Fruit fly (Drosophila melanogaster) whole organism, embryonic: ENCODE measurements around the gene CG11600.

Experiments used
- Abd-B ChIP-seq: fragments of 200-800 bp; sonication (Bioruptor generic); optimal IDR thresholded peaks from 2 replicates; lab custom pipeline; 2018; ENCODE audit warnings: missing biosample characterization, mild to moderate bottlenecking, missing genetic modification characterization, moderate library complexity
- Aef1 ChIP-seq: fragments of 200-800 bp; sonication (Bioruptor generic); IDR thresholded peaks from 3 replicates; pipeline ENCODE4 v1.3.6; 2022; ENCODE audit warnings: missing biosample characterization, missing genetic modification characterization
- Atf-2 ChIP-seq: fragments of 200-800 bp; sonication (Bioruptor generic); optimal IDR thresholded peaks from 2 replicates; lab custom pipeline; 2016; ENCODE audit warnings: missing biosample characterization, missing genetic modification characterization
- CG10565 ChIP-seq: fragments of 200-800 bp; sonication (Bioruptor generic); optimal IDR thresholded peaks from 3 replicates; lab custom pipeline; 2016; ENCODE audit warnings: missing biosample characterization, mild to moderate bottlenecking, missing genetic modification characterization
- CG12769 ChIP-seq: fragments of 200-800 bp; sonication (Bioruptor generic); optimal IDR thresholded peaks from 2 replicates; lab custom pipeline; 2019; ENCODE audit warnings: missing biosample characterization, mild to moderate bottlenecking, missing genetic modification characterization, moderate library complexity
- CG12942 ChIP-seq: fragments of 200-800 bp; sonication (Bioruptor generic); optimal IDR thresholded peaks from 3 replicates; lab custom pipeline; 2016; ENCODE audit warnings: missing biosample characterization, missing genetic modification characterization
- CG13296 ChIP-seq: fragments of 200-800 bp; sonication (Bioruptor generic); optimal IDR thresholded peaks from 3 replicates; lab custom pipeline; 2018; ENCODE audit warnings: missing biosample characterization, mild to moderate bottlenecking, missing genetic modification characterization
- CG13775 ChIP-seq: fragments of 200-800 bp; sonication (Bioruptor generic); optimal IDR thresholded peaks from 3 replicates; lab custom pipeline; 2017; ENCODE audit warnings: missing biosample characterization, mild to moderate bottlenecking, missing genetic modification characterization
- CG13894 ChIP-seq: fragments of 200-800 bp; sonication (Bioruptor generic); optimal IDR thresholded peaks from 3 replicates; lab custom pipeline; 2018; ENCODE audit warnings: missing biosample characterization, mild to moderate bottlenecking, missing genetic modification characterization, moderate library complexity
- CG14441 ChIP-seq: fragments of 200-800 bp; sonication (Bioruptor generic); IDR thresholded peaks from 2 replicates; pipeline ENCODE4 v1.3.6; 2022; ENCODE audit warnings: missing biosample characterization, missing genetic modification characterization
- CG15011 ChIP-seq: fragments of 200-800 bp; sonication (Bioruptor generic); optimal IDR thresholded peaks from 3 replicates; lab custom pipeline; 2018; ENCODE audit warnings: missing biosample characterization, mild to moderate bottlenecking, missing genetic modification characterization
- CG15601 ChIP-seq: fragments of 200-800 bp; sonication (Bioruptor generic); optimal IDR thresholded peaks from 3 replicates; lab custom pipeline; 2019; ENCODE audit warnings: missing biosample characterization, mild to moderate bottlenecking, missing genetic modification characterization, moderate library complexity
- CG16779 ChIP-seq: fragments of 200-800 bp; sonication (Bioruptor generic); IDR thresholded peaks from 2 replicates; pipeline ENCODE4 v1.3.6; 2022; ENCODE audit warnings: missing biosample characterization, missing genetic modification characterization
- CG2889 ChIP-seq: fragments of 200-800 bp; sonication (Bioruptor generic); IDR thresholded peaks from 3 replicates; pipeline ENCODE4 v1.3.6; 2022; ENCODE audit warnings: missing biosample characterization, missing genetic modification characterization
- CG30020 ChIP-seq: fragments of 200-800 bp; optimal IDR thresholded peaks from 2 replicates; lab custom pipeline; 2019; ENCODE audit warnings: missing biosample characterization, mild to moderate bottlenecking, missing genetic modification characterization, moderate library complexity
- CG31388 ChIP-seq: fragments of 200-800 bp; sonication (Bioruptor generic); optimal IDR thresholded peaks from 2 replicates; lab custom pipeline; 2016; ENCODE audit warnings: missing biosample characterization, missing genetic modification characterization
- CG32532 ChIP-seq: fragments of 200-800 bp; sonication (Bioruptor generic); IDR thresholded peaks from 2 replicates; pipeline ENCODE4 v1.3.6; 2022; ENCODE audit warnings: missing biosample characterization, missing genetic modification characterization
- CG3407 ChIP-seq: fragments of 200-800 bp; sonication (Bioruptor generic); optimal IDR thresholded peaks from 2 replicates; lab custom pipeline; 2018; ENCODE audit warnings: missing biosample characterization, mild to moderate bottlenecking, missing genetic modification characterization
- CG34422 ChIP-seq: fragments of 200-800 bp; sonication (Bioruptor generic); IDR thresholded peaks from 3 replicates; pipeline ENCODE4 v1.3.6; 2022; ENCODE audit warnings: missing biosample characterization, missing genetic modification characterization
- CG5180 ChIP-seq: fragments of 200-800 bp; sonication (Bioruptor generic); optimal IDR thresholded peaks from 3 replicates; lab custom pipeline; 2017; ENCODE audit warnings: missing biosample characterization, missing genetic modification characterization, mild to moderate bottlenecking, moderate library complexity, missing genetic modification reagents
- CG6765 ChIP-seq: fragments of 200-800 bp; sonication (Bioruptor generic); optimal IDR thresholded peaks from 3 replicates; lab custom pipeline; 2017; ENCODE audit warnings: missing biosample characterization, mild to moderate bottlenecking, missing genetic modification characterization
- CG7271 ChIP-seq: fragments of 200-800 bp; sonication (Bioruptor generic); optimal IDR thresholded peaks from 2 replicates; lab custom pipeline; 2018; ENCODE audit warnings: missing biosample characterization, mild to moderate bottlenecking, missing genetic modification characterization, moderate library complexity
- CG7839 ChIP-seq: fragments of 200-800 bp; sonication (Bioruptor generic); optimal IDR thresholded peaks from 3 replicates; lab custom pipeline; 2018; ENCODE audit warnings: missing biosample characterization, mild to moderate bottlenecking, missing genetic modification characterization, moderate library complexity
- CG8388 ChIP-seq: fragments of 200-800 bp; sonication (Bioruptor generic); optimal IDR thresholded peaks from 2 replicates; lab custom pipeline; 2019; ENCODE audit warnings: missing biosample characterization, mild to moderate bottlenecking, missing genetic modification characterization, moderate library complexity
- CG9817 ChIP-seq: fragments of 200-800 bp; sonication (Bioruptor generic); optimal IDR thresholded peaks from 2 replicates; lab custom pipeline; 2018; ENCODE audit warnings: missing biosample characterization, mild to moderate bottlenecking, missing genetic modification characterization, moderate library complexity
- Dbx ChIP-seq: fragments of 200-800 bp; sonication (Bioruptor generic); IDR thresholded peaks from 3 replicates; pipeline ENCODE4 v1.3.6; 2022; ENCODE audit warnings: missing biosample characterization, missing genetic modification characterization
- E2f1 ChIP-seq: fragments of 200-800 bp; sonication (Bioruptor generic); IDR thresholded peaks from 2 replicates; pipeline ENCODE4 v1.3.6; 2022; ENCODE audit warnings: missing biosample characterization, missing genetic modification characterization
- Fer1 ChIP-seq: fragments of 200-800 bp; sonication (Bioruptor generic); optimal IDR thresholded peaks from 2 replicates; lab custom pipeline; 2017; ENCODE audit warnings: missing biosample characterization, mild to moderate bottlenecking, missing genetic modification characterization
- H15 ChIP-seq: fragments of 200-800 bp; sonication (Bioruptor generic); IDR thresholded peaks from 3 replicates; pipeline ENCODE4 v1.3.6; 2022; ENCODE audit warnings: missing biosample characterization, missing genetic modification characterization
- MTF-1 ChIP-seq: fragments of 200-800 bp; sonication (Bioruptor generic); optimal IDR thresholded peaks from 2 replicates; lab custom pipeline; 2018; ENCODE audit warnings: missing biosample characterization, mild to moderate bottlenecking, missing genetic modification characterization, borderline replicate concordance
- Meics ChIP-seq: fragments of 200-800 bp; sonication (Bioruptor generic); optimal IDR thresholded peaks from 2 replicates; lab custom pipeline; 2017; ENCODE audit warnings: missing biosample characterization, mild to moderate bottlenecking, missing genetic modification characterization
- Side ChIP-seq: fragments of 200-800 bp; sonication (Bioruptor generic); optimal IDR thresholded peaks from 2 replicates; lab custom pipeline; 2016; ENCODE audit warnings: missing biosample characterization, missing genetic modification characterization
- Sox102F ChIP-seq: fragments of 200-800 bp; sonication (Bioruptor generic); optimal IDR thresholded peaks from 2 replicates; lab custom pipeline; 2018; ENCODE audit warnings: missing biosample characterization, mild to moderate bottlenecking, missing genetic modification characterization, moderate library complexity
- ac ChIP-seq: fragments of 200-800 bp; sonication (Bioruptor generic); optimal IDR thresholded peaks from 3 replicates; lab custom pipeline; 2017; ENCODE audit warnings: missing biosample characterization, mild to moderate bottlenecking, missing genetic modification characterization
- ash1 ChIP-seq: fragments of 200-800 bp; sonication (Bioruptor generic); optimal IDR thresholded peaks from 2 replicates; lab custom pipeline; 2018; ENCODE audit warnings: missing biosample characterization, mild to moderate bottlenecking, missing genetic modification characterization
- dmrt99B ChIP-seq: fragments of 200-800 bp; sonication (Bioruptor generic); optimal IDR thresholded peaks from 2 replicates; lab custom pipeline; 2018; ENCODE audit warnings: missing biosample characterization, mild to moderate bottlenecking, missing genetic modification characterization, moderate library complexity
- grau ChIP-seq: fragments of 200-800 bp; optimal IDR thresholded peaks from 3 replicates; lab custom pipeline; 2019; ENCODE audit warnings: missing biosample characterization, mild to moderate bottlenecking, missing genetic modification characterization, moderate library complexity
- hbn ChIP-seq: fragments of 200-800 bp; sonication (Bioruptor generic); IDR thresholded peaks from 2 replicates; pipeline ENCODE4 v1.3.6; 2022; ENCODE audit warnings: missing biosample characterization, missing genetic modification characterization; ENCODE audit not compliant: partially characterized antibody
- ind ChIP-seq: fragments of 200-800 bp; sonication (Bioruptor generic); optimal IDR thresholded peaks from 3 replicates; lab custom pipeline; 2016; ENCODE audit warnings: missing biosample characterization, missing genetic modification characterization
- ken ChIP-seq: fragments of 200-800 bp; sonication (Bioruptor generic); IDR thresholded peaks from 3 replicates; pipeline ENCODE4 v1.3.6; 2022; ENCODE audit warnings: missing biosample characterization, missing genetic modification characterization
- nerfin-1 ChIP-seq: fragments of 200-800 bp; sonication (Bioruptor generic); optimal IDR thresholded peaks from 3 replicates; lab custom pipeline; 2019; ENCODE audit warnings: missing biosample characterization, mild to moderate bottlenecking, missing genetic modification characterization, moderate library complexity
- org-1 ChIP-seq: fragments of 200-800 bp; sonication (Bioruptor generic); optimal IDR thresholded peaks from 2 replicates; lab custom pipeline; 2017; ENCODE audit warnings: missing biosample characterization, missing genetic modification characterization
- pan ChIP-seq, 4 experiments: fragments of >200 bp in 3 of 4; fragments of 200-800 bp in 1 of 4; sonication (Bioruptor generic) in 1 of 4; optimal IDR thresholded peaks in 3 of 4; IDR thresholded peaks in 1 of 4; 2 replicates each; pipeline versions ENCODE4 v1.3.6 to Lab custom; 2017 to 2022; ENCODE audit warnings: missing biosample characterization in 2 of 4, missing genetic modification characterization in 2 of 4, mixed read lengths in 1 of 4
- psq ChIP-seq: fragments of 200-800 bp; sonication (Bioruptor generic); optimal IDR thresholded peaks from 2 replicates; lab custom pipeline; 2017; ENCODE audit warnings: missing biosample characterization, missing genetic modification characterization
- pzg ChIP-seq: fragments of 200-800 bp; sonication (Bioruptor generic); optimal IDR thresholded peaks from 3 replicates; lab custom pipeline; 2018; ENCODE audit warnings: missing biosample characterization, mild to moderate bottlenecking, missing genetic modification characterization, moderate library complexity
- sens ChIP-seq: fragments of 200-800 bp; sonication (Bioruptor generic); peaks from one replicate; lab custom pipeline; 2016; ENCODE audit warnings: missing biosample characterization, missing genetic modification characterization
- tgo ChIP-seq: fragments of 200-800 bp; sonication (Bioruptor generic); IDR thresholded peaks from 3 replicates; pipeline ENCODE4 v1.3.6; 2022; ENCODE audit warnings: missing biosample characterization, missing genetic modification characterization
- tio ChIP-seq: fragments of 200-800 bp; sonication (Bioruptor generic); optimal IDR thresholded peaks from 2 replicates; lab custom pipeline; 2017; ENCODE audit warnings: missing biosample characterization, missing genetic modification characterization, inconsistent platforms
- vfl ChIP-seq: fragments of 200-800 bp; sonication (Bioruptor generic); optimal IDR thresholded peaks from 2 replicates; lab custom pipeline; 2016; ENCODE audit warnings: missing biosample characterization, missing genetic modification characterization
- zf30C ChIP-seq: fragments of 200-800 bp; sonication (Bioruptor generic); optimal IDR thresholded peaks from 3 replicates; lab custom pipeline; 2018; ENCODE audit warnings: missing biosample characterization, mild to moderate bottlenecking, missing genetic modification characterization

CG11600 gene

DNA sequence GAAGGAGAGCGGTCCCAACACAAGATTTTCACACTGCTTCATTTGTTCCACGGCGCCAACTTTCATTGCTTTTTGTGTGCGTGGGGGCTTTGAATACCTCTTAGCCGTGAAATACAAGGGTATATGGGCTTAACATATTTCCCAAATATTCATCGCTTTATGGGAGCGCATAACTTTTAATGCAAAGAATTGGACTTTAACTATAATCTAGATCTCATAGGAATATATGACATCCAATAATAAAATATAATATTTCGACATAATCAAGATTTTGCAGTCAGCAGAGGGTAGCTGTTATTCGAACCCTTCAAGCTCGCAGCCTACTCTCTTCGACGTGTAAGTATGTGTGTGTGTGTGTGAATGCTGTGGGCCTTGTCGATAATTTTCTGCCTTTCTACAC, 44.7 kb upstream of the CG11600 start (continued):
- TF ChIP-seq tio (GFP tag; lab: Kevin White, UChicago) (no peak), pzg (no peak), CG7271 (no peak), CG15011 (GFP tag; lab: Kevin White, UChicago) (no peak), CG15601 (tag; lab: Kevin White, UChicago) (no peak), dmrt99B (tag; lab: Kevin White, UChicago) (peak; percentile 59), CG13296 (no peak), CG13894 (tag; lab: Kevin White, UChicago) (no peak), nerfin-1 (no peak), Abd-B (GFP tag; lab: Kevin White, UChicago) (peak; percentile 35), zf30C (GFP tag; lab: Kevin White, UChicago) (no peak), sens (GFP tag; lab: Kevin White, UChicago) (peak; percentile 46), Meics (GFP tag; lab: Kevin White, UChicago) (peak; percentile 59), psq (GFP tag; lab: Kevin White, UChicago) (no peak), CG13775 (no peak), Dbx (GFP tag; lab: Robert Waterston, UW) (0 out of 3 replicates have a peak, but pooled peaks have one; percentile 19), CG5180 (GFP tag; lab: Kevin White, UChicago) (no peak), E2f1 (GFP tag; lab: Robert Waterston, UW) (peak; percentile 28; the same call in 1 of the 2 replicates), CG6765 (GFP tag; lab: Kevin White, UChicago) (peak; percentile 6), H15 (GFP tag; lab: Robert Waterston, UW) (no peak), CG3407 (no peak), CG16779 (GFP tag; lab: Robert Waterston, UW) (no peak), Atf-2 (GFP tag; lab: Kevin White, UChicago) (no peak), CG31388 (GFP tag; lab: Kevin White, UChicago) (no peak), CG2889 (0 out of 3 replicates have a peak, but pooled peaks have one; percentile 36), Fer1 (GFP tag; lab: Kevin White, UChicago) (peak; percentile 70), CG12942 (GFP tag; lab: Kevin White, UChicago) (no peak), ken (GFP tag; lab: Robert Waterston, UW) (0 out of 3 replicates have a peak, but pooled peaks have one; percentile 23), CG7839 (peak; percentile 56), Sox102F (GFP tag; lab: Kevin White, UChicago) (peak; percentile 59), pan (optimal IDR thresholded peaks at IDR 0.05; lab: Kevin White, UChicago) (no peak), pan (GFP tag; optimal IDR thresholded peaks at IDR 0.05 in 1 of 2, IDR thresholded peaks at IDR 0.05 in 1 of 2) (peak in 1 of 2 experiments; percentile 45), CG30020 (tag; lab: Kevin White, UChicago) (no peak), vfl (GFP tag; lab: Kevin White, UChicago) (no peak), hbn (no peak), ind (GFP tag; lab: Kevin White, UChicago) (peak; percentile 46), Side (no peak), ash1 (no peak), CG12769 (peak; percentile 15), CG8388 (no peak), tgo (GFP tag; lab: Robert Waterston, UW) (peak; percentile 46; the same call in 2 of the 3 replicates), Aef1 (0 out of 3 replicates have a peak, but pooled peaks have one; percentile 21), MTF-1 (GFP tag; lab: Kevin White, UChicago) (no peak), CG10565 (GFP tag; lab: Kevin White, UChicago) (no peak), CG32532 (no peak), org-1 (GFP tag; lab: Kevin White, UChicago) (peak; percentile 40), CG9817 (peak; percentile 17), ac (GFP tag; lab: Kevin White, UChicago) (no peak), grau (tag; lab: Kevin White, UChicago) (peak; percentile 47), CG34422 (no peak), CG14441 (peak; percentile 36)
